Worm (Caenorhabditis elegans): Measurements from ENCODE around the gene VB0395L.1.
A peak's percentile ranks its signal among the peaks of the same experiment; 100 is the strongest.

Gene VB0395L.1

ce11 chrX:16039173-16039572 is 22.4 kb upstream of the VB0395L.1 start:
- TF ChIP-seq pqm-1 (tag; optimal IDR thresholded peaks at IDR 0.05) (peak; percentile 52), elt-2 (tag; optimal IDR thresholded peaks at IDR 0.05) (peak; percentile 57), nhr-23 (tag; optimal IDR thresholded peaks at IDR 0.05) (no peak)

DNA sequence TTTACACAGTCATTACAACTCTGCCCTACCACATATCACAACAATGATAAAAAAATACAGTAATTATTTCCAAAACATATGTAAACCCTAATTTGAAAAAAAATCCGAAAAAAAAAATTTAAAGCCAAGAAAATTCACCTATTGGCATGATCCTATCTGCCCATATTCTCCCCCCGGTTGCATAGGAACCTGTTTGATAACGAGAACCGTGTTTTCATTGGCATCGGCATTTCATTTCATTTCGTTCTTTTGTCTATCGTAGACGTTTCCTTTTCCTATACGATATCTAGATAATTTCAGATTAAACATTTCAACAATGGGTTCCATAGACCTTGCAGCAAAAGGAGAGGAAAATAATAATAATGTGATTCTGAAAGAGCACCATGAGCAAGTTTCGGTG is 13.7 kb upstream of the VB0395L.1 start, which contains the start of gene mboa-1:
Gene mboa-1 (plus strand): TSS at position 301 of the 400 bp plus-strand sequence.
- TF ChIP-seq fkh-10 (GFP tag; optimal IDR thresholded peaks at IDR 0.05), result no peak
- no peak for TF ChIP-seq lin-39 (tag; optimal IDR thresholded peaks at IDR 0.05)
- no peak for TF ChIP-seq mdl-1 (tag; optimal IDR thresholded peaks at IDR 0.05)
- no peak for TF ChIP-seq unc-62 (GFP tag; optimal IDR thresholded peaks at IDR 0.05)
- no peak for TF ChIP-seq unc-39 (tag; optimal IDR thresholded peaks at IDR 0.05)
- no peak for TF ChIP-seq R02D3.7 (tag; optimal IDR thresholded peaks at IDR 0.05)

DNA sequence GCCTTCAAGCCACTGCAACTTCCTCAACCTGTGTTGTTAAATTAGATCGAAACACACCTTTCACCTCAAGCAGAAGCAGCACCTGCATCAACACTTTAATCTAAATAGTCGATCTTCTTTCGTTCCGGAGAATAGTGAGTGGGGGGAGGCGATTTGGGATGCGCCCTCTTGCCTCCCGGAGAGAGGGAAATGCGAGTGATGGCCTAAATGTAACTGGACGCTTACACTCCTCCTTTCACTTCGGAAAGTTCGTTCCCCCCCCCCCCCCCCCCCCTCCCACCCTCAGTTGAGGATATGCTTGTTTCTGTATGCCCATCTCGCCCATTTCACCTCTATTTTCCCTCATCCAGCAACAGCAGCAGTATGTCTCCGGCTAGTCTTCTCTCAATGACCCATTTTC is 12.2 kb upstream of the VB0395L.1 start:
- TF ChIP-seq nhr-77 (tag; optimal IDR thresholded peaks at IDR 0.05), result no peak
- TF ChIP-seq R02D3.7 (tag; optimal IDR thresholded peaks at IDR 0.05), result no peak
- no peak for TF ChIP-seq unc-39 (tag; optimal IDR thresholded peaks at IDR 0.05)
- TF ChIP-seq tbx-2 (tag; optimal IDR thresholded peaks at IDR 0.05), result no peak
- no peak for TF ChIP-seq skn-1 (tag; optimal IDR thresholded peaks at IDR 0.05)
- TF ChIP-seq lin-39 (tag; optimal IDR thresholded peaks at IDR 0.05), result no peak
- TF ChIP-seq ceh-28 (tag; optimal IDR thresholded peaks at IDR 0.05), result no peak
- TF ChIP-seq ZK546.5 (tag; optimal IDR thresholded peaks at IDR 0.05), result no peak
- no peak for TF ChIP-seq ceh-82 (tag; optimal IDR thresholded peaks at IDR 0.05)
- TF ChIP-seq nhr-28 (tag; optimal IDR thresholded peaks at IDR 0.05), result no peak
- TF ChIP-seq egl-27 (tag; optimal IDR thresholded peaks at IDR 0.05), result no peak
- TF ChIP-seq mdl-1 (tag; optimal IDR thresholded peaks at IDR 0.05), result no peak
- no peak for TF ChIP-seq elt-1 (tag; optimal IDR thresholded peaks at IDR 0.05)

DNA sequence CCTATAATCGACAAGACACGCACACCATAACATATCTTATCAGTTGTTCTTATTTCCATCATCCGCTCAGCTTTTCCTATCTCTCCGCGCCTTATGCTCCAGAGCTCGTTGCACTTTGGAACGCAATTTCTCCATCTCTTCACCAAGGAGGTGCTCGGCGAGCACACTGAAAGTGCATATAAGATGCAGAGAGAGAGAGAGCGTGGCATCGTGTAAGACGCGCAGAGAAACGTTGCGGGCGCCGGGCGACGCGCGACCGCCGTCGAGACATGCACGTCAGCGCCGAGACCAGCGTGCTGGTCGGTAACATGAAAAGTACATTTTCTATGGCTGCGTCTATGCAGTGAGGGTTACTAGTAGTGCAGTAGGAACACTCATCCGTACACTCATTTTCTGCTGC is 7.8 kb upstream of the VB0395L.1 start:
- TF ChIP-seq nhr-25 (tag; optimal IDR thresholded peaks at IDR 0.05) (no peak), nhr-23 (tag; optimal IDR thresholded peaks at IDR 0.05) (peak; percentile 45), skn-1 (tag; optimal IDR thresholded peaks at IDR 0.05) (peak; percentile 46), elt-2 (tag; optimal IDR thresholded peaks at IDR 0.05) (peak; percentile 95), nhr-11 (tag; optimal IDR thresholded peaks at IDR 0.05) (peak; percentile 51), nfya-1 (tag; optimal IDR thresholded peaks at IDR 0.05; ENCODE audit: insufficient read depth) (peak; percentile 83), egl-27 (tag; optimal IDR thresholded peaks at IDR 0.05) (no peak), eor-1 (tag; optimal IDR thresholded peaks at IDR 0.05) (no peak), jun-1 (tag; optimal IDR thresholded peaks at IDR 0.05) (peak; percentile 59), tbx-2 (tag; optimal IDR thresholded peaks at IDR 0.05) (peak; percentile 64), lsy-12 (tag; optimal IDR thresholded peaks at IDR 0.05) (peak; percentile 47), lin-39 (tag; optimal IDR thresholded peaks at IDR 0.05) (peak; percentile 86), hmg-11 (tag; optimal IDR thresholded peaks at IDR 0.05) (peak; percentile 97), ceh-9 (tag; optimal IDR thresholded peaks at IDR 0.05) (no peak), egl-5 (tag; optimal IDR thresholded peaks at IDR 0.05) (peak; percentile 21), unc-39 (tag; optimal IDR thresholded peaks at IDR 0.05) (no peak), daf-12 (tag; optimal IDR thresholded peaks at IDR 0.05) (peak; percentile 44), R02D3.7 (tag; optimal IDR thresholded peaks at IDR 0.05) (peak; percentile 42), elt-1 (tag; optimal IDR thresholded peaks at IDR 0.05) (peak; percentile 32), ama-1 (optimal IDR thresholded peaks at IDR 0.05) (no peak), fkh-2 (tag; optimal IDR thresholded peaks at IDR 0.05) (no peak), zag-1 (tag; optimal IDR thresholded peaks at IDR 0.05) (peak; percentile 8), snpc-4 (tag; optimal IDR thresholded peaks at IDR 0.05) (peak; percentile 87), fos-1 (tag; optimal IDR thresholded peaks at IDR 0.05) (no peak), ceh-82 (tag; optimal IDR thresholded peaks at IDR 0.05) (peak; percentile 20), unc-62 (GFP tag; optimal IDR thresholded peaks at IDR 0.05) (peak; percentile 78), fkh-10 (GFP tag; optimal IDR thresholded peaks at IDR 0.05) (peak; percentile 60), ZK546.5 (tag; optimal IDR thresholded peaks at IDR 0.05) (no peak), nhr-76 (tag; optimal IDR thresholded peaks at IDR 0.05) (peak; percentile 32), aly-2 (tag; optimal IDR thresholded peaks at IDR 0.05) (no peak), nhr-43 (tag; optimal IDR thresholded peaks at IDR 0.05; ENCODE audit: poor library complexity, severe bottlenecking) (no peak), pqm-1 (tag; optimal IDR thresholded peaks at IDR 0.05) (peak; percentile 87), lin-15B (tag; optimal IDR thresholded peaks at IDR 0.05) (peak; percentile 49), mdl-1 (tag; optimal IDR thresholded peaks at IDR 0.05) (peak; percentile 80), pha-4 (tag; optimal IDR thresholded peaks at IDR 0.05) (peak; percentile 83), ceh-28 (tag; optimal IDR thresholded peaks at IDR 0.05) (peak; percentile 71)
